Fruit fly (Drosophila melanogaster) whole organism: ENCODE results near the gene CG14227.

Experiments
- CG8478 ChIP-seq: fragments of >200 bp; optimal IDR thresholded peaks from 2 replicates; lab custom pipeline; 2018; ENCODE audit warnings: inconsistent platforms
- EcR ChIP-seq, 2 experiments: fragments of >200 bp; optimal IDR thresholded peaks; 2 replicates each; lab custom pipeline; 2017; ENCODE audit warnings: missing biosample characterization in 2 of 2, missing genetic modification characterization in 2 of 2, missing genetic modification reagents in 2 of 2
- psq ChIP-seq: fragments of >200 bp; optimal IDR thresholded peaks from 2 replicates; lab custom pipeline; 2017

dm6 chrX:19737872-19738271 lies 49.1 kb upstream of the CG14227 start:
- TF ChIP-seq CG8478 (lab: Kevin White, UChicago) (no peak), psq (lab: Kevin White, UChicago) (no peak), EcR (GFP tag; optimal IDR thresholded peaks at IDR 0.05; lab: Kevin White, UChicago) (no peak)
